Worm (Caenorhabditis elegans) whole organism, L2 larva: ENCODE data around the gene str-164.

Experiments used
- Y55F3AM.14 ChIP-seq: fragments of 200-800 bp; sonication (Bioruptor generic); optimal IDR thresholded peaks from 2 replicates; lab custom pipeline; 2018; ENCODE audit warnings: mild to moderate bottlenecking, missing genetic modification characterization, missing compliant biosample characterization
- alr-1 ChIP-seq: fragments of 150-350 bp; optimal IDR thresholded peaks from 2 replicates; lab custom pipeline; 2014; ENCODE audit warnings: missing biosample characterization, missing genetic modification characterization
- aly-2 ChIP-seq: fragments of 150-350 bp; optimal IDR thresholded peaks from 2 replicates; lab custom pipeline; 2014; ENCODE audit warnings: missing biosample characterization, missing genetic modification characterization
- ama-1 ChIP-seq: fragments of 150-350 bp; optimal IDR thresholded peaks from 2 replicates; lab custom pipeline; 2018; ENCODE audit warnings: inconsistent platforms
- egl-27 ChIP-seq: sonication (generic microtip); optimal IDR thresholded peaks from 3 replicates; lab custom pipeline; 2017; ENCODE audit warnings: missing biosample characterization, missing genetic modification reagents, missing genetic modification characterization
- fos-1 ChIP-seq: fragments of 150-350 bp; optimal IDR thresholded peaks from 2 replicates; lab custom pipeline; 2014; ENCODE audit warnings: missing biosample characterization, missing genetic modification characterization
- lin-13 ChIP-seq: fragments of 150-350 bp; optimal IDR thresholded peaks from 2 replicates; lab custom pipeline; 2014; ENCODE audit warnings: missing biosample characterization, missing genetic modification reagents, missing genetic modification characterization
- lin-39 ChIP-seq: fragments of 150-350 bp; optimal IDR thresholded peaks from 2 replicates; lab custom pipeline; 2014; ENCODE audit warnings: missing biosample characterization, missing genetic modification reagents, missing genetic modification characterization
- mab-5 ChIP-seq: fragments of 150-350 bp; optimal IDR thresholded peaks from 2 replicates; lab custom pipeline; 2014; ENCODE audit warnings: missing biosample characterization, missing genetic modification characterization
- mbf-1 ChIP-seq: sonication (generic microtip); optimal IDR thresholded peaks from 2 replicates; lab custom pipeline; 2017; ENCODE audit warnings: missing biosample characterization, missing genetic modification characterization
- mdl-1 ChIP-seq, 2 experiments: fragments of 150-350 bp in 1 of 2; sonication (generic microtip) in 1 of 2; optimal IDR thresholded peaks; 2 replicates each; lab custom pipeline; 2017; ENCODE audit warnings: missing biosample characterization in 2 of 2, missing genetic modification characterization in 2 of 2
- nhr-12 ChIP-seq: fragments of 150-350 bp; optimal IDR thresholded peaks from 2 replicates; lab custom pipeline; 2014; ENCODE audit warnings: missing biosample characterization, missing genetic modification characterization
- nhr-129 ChIP-seq: fragments of 150-350 bp; optimal IDR thresholded peaks from 2 replicates; lab custom pipeline; 2014; ENCODE audit warnings: missing biosample characterization, missing genetic modification characterization
- nhr-23 ChIP-seq: fragments of 150-350 bp; optimal IDR thresholded peaks from 2 replicates; lab custom pipeline; 2014; ENCODE audit warnings: missing biosample characterization, missing genetic modification reagents, missing genetic modification characterization
- nhr-237 ChIP-seq: fragments of 150-350 bp; optimal IDR thresholded peaks from 2 replicates; lab custom pipeline; 2014; ENCODE audit warnings: missing biosample characterization, missing genetic modification characterization
- peb-1 ChIP-seq: fragments of 150-350 bp; optimal IDR thresholded peaks from 2 replicates; lab custom pipeline; 2014; ENCODE audit warnings: missing biosample characterization, missing genetic modification characterization
- sem-4 ChIP-seq: fragments of 150-350 bp; optimal IDR thresholded peaks from 2 replicates; lab custom pipeline; 2014; ENCODE audit warnings: missing biosample characterization, missing genetic modification reagents, missing genetic modification characterization
- sma-3 ChIP-seq: sonication (generic microtip); optimal IDR thresholded peaks from 2 replicates; lab custom pipeline; 2016; ENCODE audit warnings: missing genetic modification reagents, missing genetic modification characterization, missing compliant biosample characterization
- sma-9 ChIP-seq, 2 experiments: fragments of 150-350 bp in 1 of 2; sonication (generic microtip) in 1 of 2; optimal IDR thresholded peaks; 2 replicates each; lab custom pipeline; 2014 to 2016; ENCODE audit warnings: missing genetic modification characterization in 2 of 2, mild to moderate bottlenecking in 1 of 2, missing biosample characterization in 1 of 2, missing compliant biosample characterization in 1 of 2, missing genetic modification reagents in 1 of 2, moderate library complexity in 1 of 2
- snpc-4 ChIP-seq: fragments of 150-350 bp; optimal IDR thresholded peaks from 2 replicates; lab custom pipeline; 2014; ENCODE audit warnings: missing biosample characterization, missing genetic modification characterization
- zag-1 ChIP-seq: fragments of 150-350 bp; optimal IDR thresholded peaks from 2 replicates; lab custom pipeline; 2014; ENCODE audit warnings: missing biosample characterization, missing genetic modification characterization
- ztf-11 ChIP-seq: sonication (generic microtip); optimal IDR thresholded peaks from 2 replicates; lab custom pipeline; 2017; ENCODE audit warnings: missing biosample characterization, missing genetic modification characterization
- ztf-4 ChIP-seq: fragments of 150-350 bp; optimal IDR thresholded peaks from 2 replicates; lab custom pipeline; 2014; ENCODE audit warnings: missing biosample characterization, missing genetic modification characterization

Gene str-164

ce11 chrIV:5005154-5005553 lies 44.6 kb downstream of the str-164 start:
- TF ChIP-seq snpc-4 (tag; lab: Kevin White, UChicago) (no peak), zag-1 (tag; lab: Kevin White, UChicago) (no peak), nhr-12 (no peak), nhr-129 (tag; lab: Kevin White, UChicago) (no peak), lin-13 (GFP tag; lab: Kevin White, UChicago) (no peak), lin-39 (tag; lab: Kevin White, UChicago) (no peak), fos-1 (tag; lab: Kevin White, UChicago) (no peak), ztf-11 (tag; lab: Kevin White, UChicago) (no peak), sem-4 (tag; lab: Kevin White, UChicago) (no peak)

ce11 chrIV:5008378-5008777 lies 47.8 kb downstream of the str-164 start, which contains the start of gene srm-2:
Gene srm-2, plus strand, starts transcription at chrIV:5008678.
- TF ChIP-seq egl-27 (tag; lab: Kevin White, UChicago) = no peak
- no peak for TF ChIP-seq sma-3
- no peak for TF ChIP-seq snpc-4 (tag; lab: Kevin White, UChicago)
- no peak for TF ChIP-seq sma-9 (GFP tag; optimal IDR thresholded peaks at IDR 0.05; lab: Kevin White, UChicago)
- TF ChIP-seq sma-9 (tag; optimal IDR thresholded peaks at IDR 0.05; lab: Kevin White, UChicago) = no peak
- no peak for TF ChIP-seq lin-39 (tag; lab: Kevin White, UChicago)
- no peak for TF ChIP-seq ztf-11 (tag; lab: Kevin White, UChicago)
- TF ChIP-seq nhr-237 (tag; lab: Kevin White, UChicago) = no peak
- no peak for TF ChIP-seq fos-1 (tag; lab: Kevin White, UChicago)
- no peak for TF ChIP-seq Y55F3AM.14 (GFP tag; lab: Kevin White, UChicago)
- TF ChIP-seq mab-5 (tag; lab: Kevin White, UChicago) = no peak
- no peak for TF ChIP-seq aly-2 (tag; lab: Kevin White, UChicago)
- no peak for TF ChIP-seq mbf-1 (tag; lab: Kevin White, UChicago)
- no peak for TF ChIP-seq nhr-23 (tag; lab: Kevin White, UChicago)
- no peak for TF ChIP-seq ztf-4 (tag; lab: Kevin White, UChicago)
- no peak for TF ChIP-seq peb-1 (tag; lab: Kevin White, UChicago)

- TF ChIP-seq lin-39 (tag; lab: Kevin White, UChicago) = no peak
- no peak for TF ChIP-seq fos-1 (tag; lab: Kevin White, UChicago)
- TF ChIP-seq mdl-1 (tag; optimal IDR thresholded peaks at IDR 0.05; lab: Kevin White, UChicago) = no peak
- no peak for TF ChIP-seq alr-1
- no peak for TF ChIP-seq mab-5 (tag; lab: Kevin White, UChicago)
- TF ChIP-seq nhr-237 (tag; lab: Kevin White, UChicago) = no peak
- TF ChIP-seq sma-9 (GFP tag; optimal IDR thresholded peaks at IDR 0.05; lab: Kevin White, UChicago) = no peak
- no peak for TF ChIP-seq sma-9 (tag; optimal IDR thresholded peaks at IDR 0.05; lab: Kevin White, UChicago)
- no peak for TF ChIP-seq Y55F3AM.14 (GFP tag; lab: Kevin White, UChicago)
- TF ChIP-seq ama-1 (lab: Kevin White, UChicago) = no peak
- no peak for TF ChIP-seq ztf-11 (tag; lab: Kevin White, UChicago)
Measured at ce11 chrIV:5012241-5012640, 51.7 kb downstream of the str-164 start, which contains the start of gene srm-1. Gene srm-1, plus strand, starts transcription at chrIV:5012541.
